Worm (Caenorhabditis elegans) whole organism, L3 larva: ENCODE results near the gene F58D12.1.

ENCODE experiments used
- R02D3.7 ChIP-seq: fragments of 150-350 bp; optimal IDR thresholded peaks from 2 replicates; lab custom pipeline; 2014; ENCODE audit warnings: missing biosample characterization, missing genetic modification characterization
- ZK546.5 ChIP-seq: sonication (generic microtip); optimal IDR thresholded peaks from 2 replicates; lab custom pipeline; 2017; ENCODE audit warnings: missing biosample characterization, missing genetic modification characterization
- aly-2 ChIP-seq: fragments of 150-350 bp; optimal IDR thresholded peaks from 2 replicates; lab custom pipeline; 2014; ENCODE audit warnings: missing biosample characterization, missing genetic modification characterization
- ama-1 ChIP-seq: fragments of 150-350 bp; optimal IDR thresholded peaks from 2 replicates; lab custom pipeline; 2018
- ceh-16 ChIP-seq: sonication (generic microtip); optimal IDR thresholded peaks from 2 replicates; lab custom pipeline; 2017; ENCODE audit warnings: missing biosample characterization, missing genetic modification characterization
- ceh-28 ChIP-seq: fragments of 150-350 bp; optimal IDR thresholded peaks from 2 replicates; lab custom pipeline; 2014; ENCODE audit warnings: missing biosample characterization, missing genetic modification reagents, missing genetic modification characterization
- ceh-82 ChIP-seq: fragments of 150-350 bp; optimal IDR thresholded peaks from 2 replicates; lab custom pipeline; 2014; ENCODE audit warnings: missing biosample characterization, missing genetic modification characterization
- ceh-9 ChIP-seq: sonication (generic microtip); optimal IDR thresholded peaks from 2 replicates; lab custom pipeline; 2018; ENCODE audit warnings: missing biosample characterization, missing genetic modification characterization
- daf-12 ChIP-seq: fragments of 150-350 bp; optimal IDR thresholded peaks from 2 replicates; lab custom pipeline; 2014; ENCODE audit warnings: missing biosample characterization, missing genetic modification reagents, missing genetic modification characterization
- egl-27 ChIP-seq: sonication (generic microtip); optimal IDR thresholded peaks from 4 replicates; lab custom pipeline; 2017; ENCODE audit warnings: missing biosample characterization, missing genetic modification reagents, missing genetic modification characterization
- egl-5 ChIP-seq: fragments of 150-350 bp; optimal IDR thresholded peaks from 2 replicates; lab custom pipeline; 2017; ENCODE audit warnings: missing biosample characterization, missing genetic modification reagents, missing genetic modification characterization, inconsistent platforms
- elt-1 ChIP-seq: fragments of 150-350 bp; optimal IDR thresholded peaks from 2 replicates; lab custom pipeline; 2014; ENCODE audit warnings: missing biosample characterization, missing genetic modification characterization
- elt-2 ChIP-seq: sonication (generic microtip); optimal IDR thresholded peaks from 2 replicates; lab custom pipeline; 2016; ENCODE audit warnings: missing genetic modification reagents, mild to moderate bottlenecking, missing genetic modification characterization, missing compliant biosample characterization
- elt-3 ChIP-seq, 3 experiments: fragments of 150-350 bp in 1 of 3; sonication (generic microtip) in 2 of 3; optimal IDR thresholded peaks; 2 replicates in 2 of 3; 4 replicates in 1 of 3; lab custom pipeline; 2014 to 2017; ENCODE audit warnings: missing biosample characterization in 3 of 3, missing genetic modification characterization in 3 of 3
- eor-1 ChIP-seq, 2 experiments: fragments of 150-350 bp; optimal IDR thresholded peaks; 2 replicates each; lab custom pipeline; 2014 to 2018; ENCODE audit warnings: missing biosample characterization in 2 of 2, missing genetic modification characterization in 2 of 2
- fkh-10 ChIP-seq: sonication (generic microtip); optimal IDR thresholded peaks from 2 replicates; lab custom pipeline; 2017; ENCODE audit warnings: missing biosample characterization, missing genetic modification reagents, missing genetic modification characterization
- fkh-2 ChIP-seq: fragments of 150-350 bp; optimal IDR thresholded peaks from 2 replicates; lab custom pipeline; 2014; ENCODE audit warnings: missing biosample characterization, missing genetic modification reagents, missing genetic modification characterization
- fos-1 ChIP-seq: fragments of 150-350 bp; optimal IDR thresholded peaks from 2 replicates; lab custom pipeline; 2014; ENCODE audit warnings: missing biosample characterization, missing genetic modification characterization
- hmg-11 ChIP-seq: sonication (generic microtip); optimal IDR thresholded peaks from 2 replicates; lab custom pipeline; 2016; ENCODE audit warnings: missing genetic modification characterization, missing compliant biosample characterization
- jun-1 ChIP-seq: fragments of 150-350 bp; optimal IDR thresholded peaks from 2 replicates; lab custom pipeline; 2014; ENCODE audit warnings: missing biosample characterization, missing genetic modification reagents, missing genetic modification characterization
- lin-15B ChIP-seq: fragments of 150-350 bp; optimal IDR thresholded peaks from 2 replicates; lab custom pipeline; 2014; ENCODE audit warnings: missing biosample characterization, missing genetic modification characterization
- lin-39 ChIP-seq: fragments of 150-350 bp; optimal IDR thresholded peaks from 2 replicates; lab custom pipeline; 2018; ENCODE audit warnings: missing biosample characterization, missing genetic modification reagents, missing genetic modification characterization
- lsy-12 ChIP-seq: sonication (generic microtip); optimal IDR thresholded peaks from 2 replicates; lab custom pipeline; 2016; ENCODE audit warnings: mild to moderate bottlenecking, missing genetic modification characterization, missing compliant biosample characterization
- mdl-1 ChIP-seq: fragments of 150-350 bp; optimal IDR thresholded peaks from 2 replicates; lab custom pipeline; 2014; ENCODE audit warnings: missing biosample characterization, missing genetic modification characterization
- mml-1 ChIP-seq: fragments of 150-350 bp; sonication (generic microtip); optimal IDR thresholded peaks from 3 replicates; lab custom pipeline; 2014; ENCODE audit warnings: missing biosample characterization, missing genetic modification characterization
- nfya-1 ChIP-seq: sonication (generic microtip); optimal IDR thresholded peaks from 2 replicates; lab custom pipeline; 2017; ENCODE audit warnings: missing genetic modification characterization, mild to moderate bottlenecking, missing compliant biosample characterization, antibody characterized with exemption, moderate library complexity; ENCODE audit not compliant: insufficient read depth
- nhr-11 ChIP-seq: fragments of 150-350 bp; optimal IDR thresholded peaks from 2 replicates; lab custom pipeline; 2014; ENCODE audit warnings: missing biosample characterization, missing genetic modification characterization
- nhr-12 ChIP-seq: fragments of 150-350 bp; optimal IDR thresholded peaks from 2 replicates; lab custom pipeline; 2014; ENCODE audit warnings: missing biosample characterization, missing genetic modification characterization
- nhr-23 ChIP-seq: fragments of 150-350 bp; optimal IDR thresholded peaks from 2 replicates; lab custom pipeline; 2014; ENCODE audit warnings: missing biosample characterization, missing genetic modification reagents, missing genetic modification characterization
- nhr-237 ChIP-seq: fragments of 150-350 bp; optimal IDR thresholded peaks from 2 replicates; lab custom pipeline; 2014; ENCODE audit warnings: missing biosample characterization, missing genetic modification characterization
- nhr-25 ChIP-seq: sonication (generic microtip); optimal IDR thresholded peaks from 2 replicates; lab custom pipeline; 2017; ENCODE audit warnings: missing biosample characterization, missing genetic modification characterization
- nhr-28 ChIP-seq: fragments of 150-350 bp; optimal IDR thresholded peaks from 2 replicates; lab custom pipeline; 2014; ENCODE audit warnings: missing biosample characterization, missing genetic modification characterization
- nhr-43 ChIP-seq: sonication (generic microtip); optimal IDR thresholded peaks from 2 replicates; lab custom pipeline; 2016; ENCODE audit warnings: mild to moderate bottlenecking, missing genetic modification characterization, missing compliant biosample characterization; ENCODE audit not compliant: poor library complexity, severe bottlenecking
- nhr-76 ChIP-seq: fragments of 150-350 bp; sonication (generic microtip); optimal IDR thresholded peaks from 5 replicates; lab custom pipeline; 2014; ENCODE audit warnings: missing biosample characterization, missing genetic modification characterization
- nhr-77 ChIP-seq: fragments of 150-350 bp; optimal IDR thresholded peaks from 2 replicates; lab custom pipeline; 2014; ENCODE audit warnings: missing biosample characterization, missing genetic modification characterization
- pha-4 ChIP-seq: fragments of 150-350 bp; optimal IDR thresholded peaks from 2 replicates; lab custom pipeline; 2014; ENCODE audit warnings: missing biosample characterization, missing genetic modification reagents, missing genetic modification characterization
- pqm-1 ChIP-seq: fragments of 150-350 bp; optimal IDR thresholded peaks from 2 replicates; lab custom pipeline; 2017; ENCODE audit warnings: missing biosample characterization, missing genetic modification characterization, inconsistent platforms
- sea-2 ChIP-seq: fragments of 150-350 bp; sonication (generic microtip); optimal IDR thresholded peaks from 4 replicates; lab custom pipeline; 2014; ENCODE audit warnings: missing biosample characterization, missing genetic modification reagents, missing genetic modification characterization
- skn-1 ChIP-seq: fragments of 150-350 bp; optimal IDR thresholded peaks from 2 replicates; lab custom pipeline; 2014; ENCODE audit warnings: missing biosample characterization, missing genetic modification characterization
- snpc-4 ChIP-seq: fragments of 150-350 bp; optimal IDR thresholded peaks from 2 replicates; lab custom pipeline; 2014; ENCODE audit warnings: missing biosample characterization, missing genetic modification characterization
- tbx-2 ChIP-seq: sonication (generic microtip); optimal IDR thresholded peaks from 2 replicates; lab custom pipeline; 2016; ENCODE audit warnings: mild to moderate bottlenecking, missing genetic modification characterization, missing compliant biosample characterization
- unc-39 ChIP-seq: sonication (generic microtip); optimal IDR thresholded peaks from 4 replicates; lab custom pipeline; 2017; ENCODE audit warnings: missing biosample characterization, missing genetic modification characterization
- unc-62 ChIP-seq: fragments of 150-350 bp; sonication (generic microtip); optimal IDR thresholded peaks from 4 replicates; lab custom pipeline; 2014; ENCODE audit warnings: missing biosample characterization, missing genetic modification reagents, missing genetic modification characterization
- zag-1 ChIP-seq: fragments of 150-350 bp; optimal IDR thresholded peaks from 2 replicates; lab custom pipeline; 2014; ENCODE audit warnings: missing biosample characterization, missing genetic modification characterization
- ztf-11 ChIP-seq: fragments of 150-350 bp; optimal IDR thresholded peaks from 2 replicates; lab custom pipeline; 2014; ENCODE audit warnings: missing biosample characterization, missing genetic modification characterization
- ztf-4 ChIP-seq: fragments of 150-350 bp; optimal IDR thresholded peaks from 2 replicates; lab custom pipeline; 2014; ENCODE audit warnings: missing biosample characterization, missing genetic modification characterization

Gene F58D12.1

ce11 chrV:14005812-14006211, 43.6 kb upstream of the F58D12.1 start, which contains the start of gene ric-7:
TSS of gene ric-7 (minus strand) at chrV:14005912.
- TF ChIP-seq egl-27 (tag; lab: Kevin White, UChicago) = no peak
- TF ChIP-seq ztf-4 (tag; lab: Kevin White, UChicago) = no peak
- TF ChIP-seq nhr-23 (tag; lab: Kevin White, UChicago) = no peak
- no peak for TF ChIP-seq ZK546.5 (tag; lab: Kevin White, UChicago)
- TF ChIP-seq unc-39 (tag; lab: Kevin White, UChicago) = no peak
- no peak for TF ChIP-seq eor-1 (tag; optimal IDR thresholded peaks at IDR 0.05; lab: Kevin White, UChicago)
- TF ChIP-seq lsy-12 = no peak
- TF ChIP-seq ceh-16 (tag; lab: Kevin White, UChicago) = no peak
- TF ChIP-seq ceh-28 (tag; lab: Kevin White, UChicago) = no peak
- TF ChIP-seq nhr-25 = no peak
- no peak for TF ChIP-seq pqm-1 (tag; lab: Kevin White, UChicago)
- TF ChIP-seq sea-2 (GFP tag; lab: Kevin White, UChicago) = no peak
- TF ChIP-seq snpc-4 (tag; lab: Kevin White, UChicago) = no peak
- no peak for TF ChIP-seq lin-39 (tag; lab: Kevin White, UChicago)
- TF ChIP-seq aly-2 (tag; lab: Kevin White, UChicago) = no peak
- TF ChIP-seq mdl-1 (tag; lab: Kevin White, UChicago) = no peak
- TF ChIP-seq hmg-11 (tag; lab: Kevin White, UChicago) = no peak
- TF ChIP-seq nfya-1 (tag; lab: Kevin White, UChicago) = no peak
- no peak for TF ChIP-seq lin-15B (tag; lab: Kevin White, UChicago)
- TF ChIP-seq, all 47 proteins: peak for 0

DNA sequence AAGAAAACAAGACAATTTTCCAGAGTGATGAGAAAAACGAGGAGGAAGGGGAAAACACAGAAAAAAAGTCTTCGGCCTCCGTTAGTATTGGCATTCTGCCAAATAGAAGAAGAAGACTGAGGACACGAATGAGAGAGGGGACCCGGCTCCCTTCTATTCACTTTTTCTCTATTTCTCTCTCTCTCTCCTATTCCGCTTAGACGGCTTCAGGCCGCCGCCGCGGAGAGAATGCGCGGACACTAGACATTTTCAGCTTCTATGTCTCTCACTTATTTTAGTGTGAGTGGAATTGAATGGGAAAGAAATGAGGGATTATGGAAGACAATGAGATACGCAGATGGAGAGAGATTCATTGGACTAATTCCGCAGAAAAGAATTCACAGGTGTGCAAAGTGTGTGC, 42.6 kb upstream of the F58D12.1 start:
- TF ChIP-seq ceh-82 (tag; lab: Kevin White, UChicago) (no peak), lin-15B (tag; lab: Kevin White, UChicago) (peak; percentile 19), nfya-1 (tag; lab: Kevin White, UChicago) (peak; percentile 70), lin-39 (tag; lab: Kevin White, UChicago) (peak; percentile 4), hmg-11 (tag; lab: Kevin White, UChicago) (peak; percentile 62), daf-12 (tag; lab: Kevin White, UChicago) (no peak)
- TF ChIP-seq, all 47 proteins: peak for 4

- no peak for TF ChIP-seq egl-5 (tag; lab: Kevin White, UChicago)
- no peak for TF ChIP-seq mml-1 (tag; lab: Kevin White, UChicago)
- no peak for TF ChIP-seq daf-12 (tag; lab: Kevin White, UChicago)
- TF ChIP-seq nfya-1 (tag; lab: Kevin White, UChicago) = peak; percentile 47
- no peak for TF ChIP-seq lin-15B (tag; lab: Kevin White, UChicago)
- no peak for TF ChIP-seq aly-2 (tag; lab: Kevin White, UChicago)
- peak; percentile 38 for TF ChIP-seq ceh-28 (tag; lab: Kevin White, UChicago)
- TF ChIP-seq fkh-10 = no peak
- TF ChIP-seq eor-1 (tag; optimal IDR thresholded peaks at IDR 0.05; lab: Kevin White, UChicago) = no peak
- TF ChIP-seq nhr-25 = peak; percentile 71
- TF ChIP-seq elt-3 (tag; optimal IDR thresholded peaks at IDR 0.05; lab: Kevin White, UChicago) = no peak
- no peak for TF ChIP-seq nhr-12 (tag; lab: Kevin White, UChicago)
- TF ChIP-seq hmg-11 (tag; lab: Kevin White, UChicago) = peak; percentile 33
- TF ChIP-seq nhr-11 (tag; lab: Kevin White, UChicago) = no peak
- peak; percentile 51 for TF ChIP-seq elt-2 (tag; lab: Kevin White, UChicago)
- no peak for TF ChIP-seq ceh-16 (tag; lab: Kevin White, UChicago)
- TF ChIP-seq ceh-9 (tag; lab: Kevin White, UChicago) = no peak
- TF ChIP-seq nhr-43 (tag; lab: Kevin White, UChicago) = peak; percentile 53
- TF ChIP-seq elt-1 (tag; lab: Kevin White, UChicago) = no peak
- TF ChIP-seq sea-2 (GFP tag; lab: Kevin White, UChicago) = no peak
- no peak for TF ChIP-seq unc-39 (tag; lab: Kevin White, UChicago)
- no peak for TF ChIP-seq nhr-237 (tag; lab: Kevin White, UChicago)
- no peak for TF ChIP-seq skn-1 (tag; lab: Kevin White, UChicago)
- peak; percentile 24 for TF ChIP-seq ztf-4 (tag; lab: Kevin White, UChicago)
- TF ChIP-seq fos-1 (tag; lab: Kevin White, UChicago) = no peak
- peak; percentile 56 for TF ChIP-seq lsy-12
- no peak for TF ChIP-seq pha-4 (tag; lab: Kevin White, UChicago)
- no peak for TF ChIP-seq R02D3.7 (tag; lab: Kevin White, UChicago)
- peak; percentile 21 for TF ChIP-seq ama-1
- TF ChIP-seq nhr-28 (tag; lab: Kevin White, UChicago) = no peak
- no peak for TF ChIP-seq ztf-11 (tag; lab: Kevin White, UChicago)
- TF ChIP-seq lin-39 (tag; lab: Kevin White, UChicago) = no peak
- no peak for TF ChIP-seq ZK546.5 (tag; lab: Kevin White, UChicago)
- TF ChIP-seq zag-1 (tag; lab: Kevin White, UChicago) = no peak
- no peak for TF ChIP-seq nhr-77
- no peak for TF ChIP-seq ceh-82 (tag; lab: Kevin White, UChicago)
- TF ChIP-seq snpc-4 (tag; lab: Kevin White, UChicago) = no peak
- no peak for TF ChIP-seq tbx-2 (tag; lab: Kevin White, UChicago)
- peak; percentile 7 for TF ChIP-seq nhr-23 (tag; lab: Kevin White, UChicago)
- TF ChIP-seq unc-62 = no peak
- no peak for TF ChIP-seq fkh-2 (tag; lab: Kevin White, UChicago)
- no peak for TF ChIP-seq jun-1 (tag; lab: Kevin White, UChicago)
- no peak for TF ChIP-seq nhr-76 (tag; lab: Kevin White, UChicago)
These were observed 41.0 kb upstream of the F58D12.1 start for ce11 chrV:14008353-14008859.
